Worm (Caenorhabditis elegans) whole organism, L3 larva: ENCODE results near the gene B0524.5.

ENCODE experiments used
- R02D3.7 ChIP-seq: fragments of 150-350 bp; optimal IDR thresholded peaks from 2 replicates; lab custom pipeline; 2014; ENCODE audit warnings: missing biosample characterization, missing genetic modification characterization
- ZK546.5 ChIP-seq: sonication (generic microtip); optimal IDR thresholded peaks from 2 replicates; lab custom pipeline; 2017; ENCODE audit warnings: missing biosample characterization, missing genetic modification characterization
- aly-2 ChIP-seq: fragments of 150-350 bp; optimal IDR thresholded peaks from 2 replicates; lab custom pipeline; 2014; ENCODE audit warnings: missing biosample characterization, missing genetic modification characterization
- ama-1 ChIP-seq: fragments of 150-350 bp; optimal IDR thresholded peaks from 2 replicates; lab custom pipeline; 2018
- ceh-16 ChIP-seq: sonication (generic microtip); optimal IDR thresholded peaks from 2 replicates; lab custom pipeline; 2017; ENCODE audit warnings: missing biosample characterization, missing genetic modification characterization
- ceh-28 ChIP-seq: fragments of 150-350 bp; optimal IDR thresholded peaks from 2 replicates; lab custom pipeline; 2014; ENCODE audit warnings: missing biosample characterization, missing genetic modification reagents, missing genetic modification characterization
- ceh-82 ChIP-seq: fragments of 150-350 bp; optimal IDR thresholded peaks from 2 replicates; lab custom pipeline; 2014; ENCODE audit warnings: missing biosample characterization, missing genetic modification characterization
- ceh-9 ChIP-seq: sonication (generic microtip); optimal IDR thresholded peaks from 2 replicates; lab custom pipeline; 2018; ENCODE audit warnings: missing biosample characterization, missing genetic modification characterization
- daf-12 ChIP-seq: fragments of 150-350 bp; optimal IDR thresholded peaks from 2 replicates; lab custom pipeline; 2014; ENCODE audit warnings: missing biosample characterization, missing genetic modification reagents, missing genetic modification characterization
- egl-27 ChIP-seq: sonication (generic microtip); optimal IDR thresholded peaks from 4 replicates; lab custom pipeline; 2017; ENCODE audit warnings: missing biosample characterization, missing genetic modification reagents, missing genetic modification characterization
- egl-5 ChIP-seq: fragments of 150-350 bp; optimal IDR thresholded peaks from 2 replicates; lab custom pipeline; 2017; ENCODE audit warnings: missing biosample characterization, missing genetic modification reagents, missing genetic modification characterization, inconsistent platforms
- elt-1 ChIP-seq: fragments of 150-350 bp; optimal IDR thresholded peaks from 2 replicates; lab custom pipeline; 2014; ENCODE audit warnings: missing biosample characterization, missing genetic modification characterization
- elt-2 ChIP-seq: sonication (generic microtip); optimal IDR thresholded peaks from 2 replicates; lab custom pipeline; 2016; ENCODE audit warnings: missing genetic modification reagents, mild to moderate bottlenecking, missing genetic modification characterization, missing compliant biosample characterization
- elt-3 ChIP-seq, 3 experiments: fragments of 150-350 bp in 1 of 3; sonication (generic microtip) in 2 of 3; optimal IDR thresholded peaks; 2 replicates in 2 of 3; 4 replicates in 1 of 3; lab custom pipeline; 2014 to 2017; ENCODE audit warnings: missing biosample characterization in 3 of 3, missing genetic modification characterization in 3 of 3
- eor-1 ChIP-seq, 2 experiments: fragments of 150-350 bp; optimal IDR thresholded peaks; 2 replicates each; lab custom pipeline; 2014 to 2018; ENCODE audit warnings: missing biosample characterization in 2 of 2, missing genetic modification characterization in 2 of 2
- fkh-10 ChIP-seq: sonication (generic microtip); optimal IDR thresholded peaks from 2 replicates; lab custom pipeline; 2017; ENCODE audit warnings: missing biosample characterization, missing genetic modification reagents, missing genetic modification characterization
- fkh-2 ChIP-seq: fragments of 150-350 bp; optimal IDR thresholded peaks from 2 replicates; lab custom pipeline; 2014; ENCODE audit warnings: missing biosample characterization, missing genetic modification reagents, missing genetic modification characterization
- fos-1 ChIP-seq: fragments of 150-350 bp; optimal IDR thresholded peaks from 2 replicates; lab custom pipeline; 2014; ENCODE audit warnings: missing biosample characterization, missing genetic modification characterization
- hmg-11 ChIP-seq: sonication (generic microtip); optimal IDR thresholded peaks from 2 replicates; lab custom pipeline; 2016; ENCODE audit warnings: missing genetic modification characterization, missing compliant biosample characterization
- jun-1 ChIP-seq: fragments of 150-350 bp; optimal IDR thresholded peaks from 2 replicates; lab custom pipeline; 2014; ENCODE audit warnings: missing biosample characterization, missing genetic modification reagents, missing genetic modification characterization
- lin-15B ChIP-seq: fragments of 150-350 bp; optimal IDR thresholded peaks from 2 replicates; lab custom pipeline; 2014; ENCODE audit warnings: missing biosample characterization, missing genetic modification characterization
- lin-39 ChIP-seq: fragments of 150-350 bp; optimal IDR thresholded peaks from 2 replicates; lab custom pipeline; 2018; ENCODE audit warnings: missing biosample characterization, missing genetic modification reagents, missing genetic modification characterization
- lsy-12 ChIP-seq: sonication (generic microtip); optimal IDR thresholded peaks from 2 replicates; lab custom pipeline; 2016; ENCODE audit warnings: mild to moderate bottlenecking, missing genetic modification characterization, missing compliant biosample characterization
- mdl-1 ChIP-seq: fragments of 150-350 bp; optimal IDR thresholded peaks from 2 replicates; lab custom pipeline; 2014; ENCODE audit warnings: missing biosample characterization, missing genetic modification characterization
- mml-1 ChIP-seq: fragments of 150-350 bp; sonication (generic microtip); optimal IDR thresholded peaks from 3 replicates; lab custom pipeline; 2014; ENCODE audit warnings: missing biosample characterization, missing genetic modification characterization
- nfya-1 ChIP-seq: sonication (generic microtip); optimal IDR thresholded peaks from 2 replicates; lab custom pipeline; 2017; ENCODE audit warnings: missing genetic modification characterization, mild to moderate bottlenecking, missing compliant biosample characterization, antibody characterized with exemption, moderate library complexity; ENCODE audit not compliant: insufficient read depth
- nhr-11 ChIP-seq: fragments of 150-350 bp; optimal IDR thresholded peaks from 2 replicates; lab custom pipeline; 2014; ENCODE audit warnings: missing biosample characterization, missing genetic modification characterization
- nhr-12 ChIP-seq: fragments of 150-350 bp; optimal IDR thresholded peaks from 2 replicates; lab custom pipeline; 2014; ENCODE audit warnings: missing biosample characterization, missing genetic modification characterization
- nhr-23 ChIP-seq: fragments of 150-350 bp; optimal IDR thresholded peaks from 2 replicates; lab custom pipeline; 2014; ENCODE audit warnings: missing biosample characterization, missing genetic modification reagents, missing genetic modification characterization
- nhr-237 ChIP-seq: fragments of 150-350 bp; optimal IDR thresholded peaks from 2 replicates; lab custom pipeline; 2014; ENCODE audit warnings: missing biosample characterization, missing genetic modification characterization
- nhr-25 ChIP-seq: sonication (generic microtip); optimal IDR thresholded peaks from 2 replicates; lab custom pipeline; 2017; ENCODE audit warnings: missing biosample characterization, missing genetic modification characterization
- nhr-28 ChIP-seq: fragments of 150-350 bp; optimal IDR thresholded peaks from 2 replicates; lab custom pipeline; 2014; ENCODE audit warnings: missing biosample characterization, missing genetic modification characterization
- nhr-43 ChIP-seq: sonication (generic microtip); optimal IDR thresholded peaks from 2 replicates; lab custom pipeline; 2016; ENCODE audit warnings: mild to moderate bottlenecking, missing genetic modification characterization, missing compliant biosample characterization; ENCODE audit not compliant: poor library complexity, severe bottlenecking
- nhr-67 ChIP-seq: fragments of 150-350 bp; optimal IDR thresholded peaks from 2 replicates; lab custom pipeline; 2014; ENCODE audit warnings: missing biosample characterization, missing genetic modification characterization
- nhr-76 ChIP-seq: fragments of 150-350 bp; sonication (generic microtip); optimal IDR thresholded peaks from 5 replicates; lab custom pipeline; 2014; ENCODE audit warnings: missing biosample characterization, missing genetic modification characterization
- nhr-77 ChIP-seq: fragments of 150-350 bp; optimal IDR thresholded peaks from 2 replicates; lab custom pipeline; 2014; ENCODE audit warnings: missing biosample characterization, missing genetic modification characterization
- pha-4 ChIP-seq: fragments of 150-350 bp; optimal IDR thresholded peaks from 2 replicates; lab custom pipeline; 2014; ENCODE audit warnings: missing biosample characterization, missing genetic modification reagents, missing genetic modification characterization
- pqm-1 ChIP-seq: fragments of 150-350 bp; optimal IDR thresholded peaks from 2 replicates; lab custom pipeline; 2017; ENCODE audit warnings: missing biosample characterization, missing genetic modification characterization, inconsistent platforms
- sea-2 ChIP-seq: fragments of 150-350 bp; sonication (generic microtip); optimal IDR thresholded peaks from 4 replicates; lab custom pipeline; 2014; ENCODE audit warnings: missing biosample characterization, missing genetic modification reagents, missing genetic modification characterization
- skn-1 ChIP-seq: fragments of 150-350 bp; optimal IDR thresholded peaks from 2 replicates; lab custom pipeline; 2014; ENCODE audit warnings: missing biosample characterization, missing genetic modification characterization
- snpc-4 ChIP-seq: fragments of 150-350 bp; optimal IDR thresholded peaks from 2 replicates; lab custom pipeline; 2014; ENCODE audit warnings: missing biosample characterization, missing genetic modification characterization
- tbx-2 ChIP-seq: sonication (generic microtip); optimal IDR thresholded peaks from 2 replicates; lab custom pipeline; 2016; ENCODE audit warnings: mild to moderate bottlenecking, missing genetic modification characterization, missing compliant biosample characterization
- unc-39 ChIP-seq: sonication (generic microtip); optimal IDR thresholded peaks from 4 replicates; lab custom pipeline; 2017; ENCODE audit warnings: missing biosample characterization, missing genetic modification characterization
- unc-62 ChIP-seq: fragments of 150-350 bp; sonication (generic microtip); optimal IDR thresholded peaks from 4 replicates; lab custom pipeline; 2014; ENCODE audit warnings: missing biosample characterization, missing genetic modification reagents, missing genetic modification characterization
- zag-1 ChIP-seq: fragments of 150-350 bp; optimal IDR thresholded peaks from 2 replicates; lab custom pipeline; 2014; ENCODE audit warnings: missing biosample characterization, missing genetic modification characterization
- ztf-11 ChIP-seq: fragments of 150-350 bp; optimal IDR thresholded peaks from 2 replicates; lab custom pipeline; 2014; ENCODE audit warnings: missing biosample characterization, missing genetic modification characterization
- ztf-4 ChIP-seq: fragments of 150-350 bp; optimal IDR thresholded peaks from 2 replicates; lab custom pipeline; 2014; ENCODE audit warnings: missing biosample characterization, missing genetic modification characterization

Gene B0524.5

ce11 chrIII:1925048-1925537 lies 31.4 kb upstream of the B0524.5 start:
- TF ChIP-seq ZK546.5 (tag; lab: Kevin White, UChicago) (no peak), hmg-11 (peak; percentile 96), lsy-12 (tag; lab: Kevin White, UChicago) (peak; percentile 93), daf-12 (peak; percentile 75), nhr-25 (tag; lab: Kevin White, UChicago) (peak; percentile 99), elt-2 (tag; lab: Kevin White, UChicago) (peak; percentile 97), ceh-82 (tag; lab: Kevin White, UChicago) (peak; percentile 92), fos-1 (tag; lab: Kevin White, UChicago) (peak; percentile 87), elt-3 (tag; optimal IDR thresholded peaks at IDR 0.05; lab: Kevin White, UChicago) (peak; percentile 29 to 87 (median 60)), snpc-4 (tag; lab: Kevin White, UChicago) (peak; percentile 59), nhr-23 (peak; percentile 99), aly-2 (tag; lab: Kevin White, UChicago) (peak; percentile 59), nhr-43 (peak; percentile 99), lin-39 (tag; lab: Kevin White, UChicago) (peak; percentile 94), pqm-1 (tag; lab: Kevin White, UChicago) (peak; percentile 97), ama-1 (lab: Kevin White, UChicago) (peak; percentile 56), tbx-2 (tag; lab: Kevin White, UChicago) (peak; percentile 96), ceh-16 (no peak), skn-1 (tag; lab: Kevin White, UChicago) (peak; percentile 96), nhr-76 (tag; lab: Kevin White, UChicago) (peak; percentile 55), nhr-67 (tag; lab: Kevin White, UChicago) (no peak), nhr-28 (tag; lab: Kevin White, UChicago) (peak; percentile 65), eor-1 (tag; optimal IDR thresholded peaks at IDR 0.05; lab: Kevin White, UChicago) (peak in 1 of 2 experiments; percentile 25), fkh-10 (GFP tag; lab: Kevin White, UChicago) (peak; percentile 61), mdl-1 (tag; lab: Kevin White, UChicago) (peak; percentile 93), pha-4 (tag; lab: Kevin White, UChicago) (peak; percentile 99), nhr-12 (tag; lab: Kevin White, UChicago) (no peak), sea-2 (GFP tag; lab: Kevin White, UChicago) (peak; percentile 53), jun-1 (tag; lab: Kevin White, UChicago) (peak; percentile 98), nhr-77 (tag; lab: Kevin White, UChicago) (peak; percentile 80), elt-1 (tag; lab: Kevin White, UChicago) (peak; percentile 89), egl-27 (tag; lab: Kevin White, UChicago) (peak; percentile 98), zag-1 (tag; lab: Kevin White, UChicago) (peak; percentile 89), lin-15B (peak; percentile 58), ceh-28 (tag; lab: Kevin White, UChicago) (peak; percentile 92), ztf-11 (no peak), nfya-1 (peak; percentile 96), ztf-4 (tag; lab: Kevin White, UChicago) (peak; percentile 61), ceh-9 (no peak), unc-39 (peak; percentile 70), nhr-11 (tag; lab: Kevin White, UChicago) (peak; percentile 94), unc-62 (GFP tag; lab: Kevin White, UChicago) (peak; percentile 99), mml-1 (tag; lab: Kevin White, UChicago) (no peak), R02D3.7 (tag; lab: Kevin White, UChicago) (peak; percentile 80), nhr-237 (no peak), fkh-2 (tag; lab: Kevin White, UChicago) (peak; percentile 3), egl-5 (peak; percentile 88)
